Worm (Caenorhabditis elegans): Measurements from ENCODE around the gene ifas-2.

- TF ChIP-seq nhr-76 (tag; optimal IDR thresholded peaks at IDR 0.05): no peak
- TF ChIP-seq nhr-237 (tag; optimal IDR thresholded peaks at IDR 0.05): no peak
- TF ChIP-seq unc-120 (tag; optimal IDR thresholded peaks at IDR 0.05; ENCODE audit: poor library complexity, severe bottlenecking): no peak
- TF ChIP-seq tbx-8 (GFP tag; optimal IDR thresholded peaks at IDR 0.05): no peak
- TF ChIP-seq flh-1 (GFP tag; optimal IDR thresholded peaks at IDR 0.05): no peak
- no peak for TF ChIP-seq unc-39 (tag; optimal IDR thresholded peaks at IDR 0.05)
- TF ChIP-seq nhr-12 (tag; optimal IDR thresholded peaks at IDR 0.05): no peak
- TF ChIP-seq blmp-1 (tag; optimal IDR thresholded peaks at IDR 0.05): no peak
- no peak for TF ChIP-seq nhr-28 (tag; optimal IDR thresholded peaks at IDR 0.05)
- no peak for TF ChIP-seq drap-1 (GFP tag; optimal IDR thresholded peaks at IDR 0.05)
Measured at ce11 chrV:16840961-16841360, 47.7 kb downstream of the ifas-2 start, which contains the start of gene clec-40.

Data from whole organism, mixed stage, embryonic.